Worm (Caenorhabditis elegans) whole organism, L3 larva: ENCODE measurements around the gene C04E6.8.

ENCODE experiments used
- R02D3.7 ChIP-seq: fragments of 150-350 bp; optimal IDR thresholded peaks from 2 replicates; lab custom pipeline; 2014; ENCODE audit warnings: missing biosample characterization, missing genetic modification characterization
- ZK546.5 ChIP-seq: sonication (generic microtip); optimal IDR thresholded peaks from 2 replicates; lab custom pipeline; 2017; ENCODE audit warnings: missing biosample characterization, missing genetic modification characterization
- aly-2 ChIP-seq: fragments of 150-350 bp; optimal IDR thresholded peaks from 2 replicates; lab custom pipeline; 2014; ENCODE audit warnings: missing biosample characterization, missing genetic modification characterization
- ama-1 ChIP-seq: fragments of 150-350 bp; optimal IDR thresholded peaks from 2 replicates; lab custom pipeline; 2018
- ceh-16 ChIP-seq: sonication (generic microtip); optimal IDR thresholded peaks from 2 replicates; lab custom pipeline; 2017; ENCODE audit warnings: missing biosample characterization, missing genetic modification characterization
- ceh-82 ChIP-seq: fragments of 150-350 bp; optimal IDR thresholded peaks from 2 replicates; lab custom pipeline; 2014; ENCODE audit warnings: missing biosample characterization, missing genetic modification characterization
- daf-12 ChIP-seq: fragments of 150-350 bp; optimal IDR thresholded peaks from 2 replicates; lab custom pipeline; 2014; ENCODE audit warnings: missing biosample characterization, missing genetic modification reagents, missing genetic modification characterization
- egl-5 ChIP-seq: fragments of 150-350 bp; optimal IDR thresholded peaks from 2 replicates; lab custom pipeline; 2017; ENCODE audit warnings: missing biosample characterization, missing genetic modification reagents, missing genetic modification characterization, inconsistent platforms
- elt-2 ChIP-seq: sonication (generic microtip); optimal IDR thresholded peaks from 2 replicates; lab custom pipeline; 2016; ENCODE audit warnings: missing genetic modification reagents, mild to moderate bottlenecking, missing genetic modification characterization, missing compliant biosample characterization
- elt-3 ChIP-seq, 3 experiments: fragments of 150-350 bp in 1 of 3; sonication (generic microtip) in 2 of 3; optimal IDR thresholded peaks; 2 replicates in 2 of 3; 4 replicates in 1 of 3; lab custom pipeline; 2014 to 2017; ENCODE audit warnings: missing biosample characterization in 3 of 3, missing genetic modification characterization in 3 of 3
- eor-1 ChIP-seq, 2 experiments: fragments of 150-350 bp; optimal IDR thresholded peaks; 2 replicates each; lab custom pipeline; 2014 to 2018; ENCODE audit warnings: missing biosample characterization in 2 of 2, missing genetic modification characterization in 2 of 2
- fkh-10 ChIP-seq: sonication (generic microtip); optimal IDR thresholded peaks from 2 replicates; lab custom pipeline; 2017; ENCODE audit warnings: missing biosample characterization, missing genetic modification reagents, missing genetic modification characterization
- fkh-2 ChIP-seq: fragments of 150-350 bp; optimal IDR thresholded peaks from 2 replicates; lab custom pipeline; 2014; ENCODE audit warnings: missing biosample characterization, missing genetic modification reagents, missing genetic modification characterization
- hmg-11 ChIP-seq: sonication (generic microtip); optimal IDR thresholded peaks from 2 replicates; lab custom pipeline; 2016; ENCODE audit warnings: missing genetic modification characterization, missing compliant biosample characterization
- mdl-1 ChIP-seq: fragments of 150-350 bp; optimal IDR thresholded peaks from 2 replicates; lab custom pipeline; 2014; ENCODE audit warnings: missing biosample characterization, missing genetic modification characterization
- mml-1 ChIP-seq: fragments of 150-350 bp; sonication (generic microtip); optimal IDR thresholded peaks from 3 replicates; lab custom pipeline; 2014; ENCODE audit warnings: missing biosample characterization, missing genetic modification characterization
- nfya-1 ChIP-seq: sonication (generic microtip); optimal IDR thresholded peaks from 2 replicates; lab custom pipeline; 2017; ENCODE audit warnings: missing genetic modification characterization, mild to moderate bottlenecking, missing compliant biosample characterization, antibody characterized with exemption, moderate library complexity; ENCODE audit not compliant: insufficient read depth
- nhr-12 ChIP-seq: fragments of 150-350 bp; optimal IDR thresholded peaks from 2 replicates; lab custom pipeline; 2014; ENCODE audit warnings: missing biosample characterization, missing genetic modification characterization
- nhr-23 ChIP-seq: fragments of 150-350 bp; optimal IDR thresholded peaks from 2 replicates; lab custom pipeline; 2014; ENCODE audit warnings: missing biosample characterization, missing genetic modification reagents, missing genetic modification characterization
- nhr-237 ChIP-seq: fragments of 150-350 bp; optimal IDR thresholded peaks from 2 replicates; lab custom pipeline; 2014; ENCODE audit warnings: missing biosample characterization, missing genetic modification characterization
- nhr-43 ChIP-seq: sonication (generic microtip); optimal IDR thresholded peaks from 2 replicates; lab custom pipeline; 2016; ENCODE audit warnings: mild to moderate bottlenecking, missing genetic modification characterization, missing compliant biosample characterization; ENCODE audit not compliant: poor library complexity, severe bottlenecking
- nhr-67 ChIP-seq: fragments of 150-350 bp; optimal IDR thresholded peaks from 2 replicates; lab custom pipeline; 2014; ENCODE audit warnings: missing biosample characterization, missing genetic modification characterization
- nhr-76 ChIP-seq: fragments of 150-350 bp; sonication (generic microtip); optimal IDR thresholded peaks from 5 replicates; lab custom pipeline; 2014; ENCODE audit warnings: missing biosample characterization, missing genetic modification characterization
- nhr-77 ChIP-seq: fragments of 150-350 bp; optimal IDR thresholded peaks from 2 replicates; lab custom pipeline; 2014; ENCODE audit warnings: missing biosample characterization, missing genetic modification characterization
- pha-4 ChIP-seq: fragments of 150-350 bp; optimal IDR thresholded peaks from 2 replicates; lab custom pipeline; 2014; ENCODE audit warnings: missing biosample characterization, missing genetic modification reagents, missing genetic modification characterization
- pqm-1 ChIP-seq: fragments of 150-350 bp; optimal IDR thresholded peaks from 2 replicates; lab custom pipeline; 2017; ENCODE audit warnings: missing biosample characterization, missing genetic modification characterization, inconsistent platforms
- sea-2 ChIP-seq: fragments of 150-350 bp; sonication (generic microtip); optimal IDR thresholded peaks from 4 replicates; lab custom pipeline; 2014; ENCODE audit warnings: missing biosample characterization, missing genetic modification reagents, missing genetic modification characterization
- skn-1 ChIP-seq: fragments of 150-350 bp; optimal IDR thresholded peaks from 2 replicates; lab custom pipeline; 2014; ENCODE audit warnings: missing biosample characterization, missing genetic modification characterization
- snpc-4 ChIP-seq: fragments of 150-350 bp; optimal IDR thresholded peaks from 2 replicates; lab custom pipeline; 2014; ENCODE audit warnings: missing biosample characterization, missing genetic modification characterization
- tbx-2 ChIP-seq: sonication (generic microtip); optimal IDR thresholded peaks from 2 replicates; lab custom pipeline; 2016; ENCODE audit warnings: mild to moderate bottlenecking, missing genetic modification characterization, missing compliant biosample characterization
- unc-62 ChIP-seq: fragments of 150-350 bp; sonication (generic microtip); optimal IDR thresholded peaks from 4 replicates; lab custom pipeline; 2014; ENCODE audit warnings: missing biosample characterization, missing genetic modification reagents, missing genetic modification characterization
- zag-1 ChIP-seq: fragments of 150-350 bp; optimal IDR thresholded peaks from 2 replicates; lab custom pipeline; 2014; ENCODE audit warnings: missing biosample characterization, missing genetic modification characterization
- ztf-11 ChIP-seq: fragments of 150-350 bp; optimal IDR thresholded peaks from 2 replicates; lab custom pipeline; 2014; ENCODE audit warnings: missing biosample characterization, missing genetic modification characterization
- ztf-4 ChIP-seq: fragments of 150-350 bp; optimal IDR thresholded peaks from 2 replicates; lab custom pipeline; 2014; ENCODE audit warnings: missing biosample characterization, missing genetic modification characterization

The C04E6.8 gene

DNA sequence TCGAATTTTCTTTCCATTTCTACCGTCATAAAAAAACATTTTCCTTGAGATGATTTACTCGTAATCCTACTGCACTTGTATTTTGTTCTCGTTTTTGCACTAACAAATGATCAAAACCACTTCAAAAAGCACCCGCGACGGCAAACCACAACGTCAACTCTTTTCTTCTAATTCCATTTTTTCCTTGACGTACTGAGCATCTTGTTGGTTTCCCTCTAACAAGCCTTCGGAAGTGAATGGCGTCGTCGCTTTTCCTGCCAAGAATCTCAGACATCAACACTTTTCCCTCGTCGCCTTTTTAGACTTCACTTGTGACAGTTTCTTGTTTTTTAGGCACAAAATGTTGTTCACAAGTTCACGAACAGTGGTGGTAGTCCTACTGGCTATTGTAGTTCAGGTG is 28.8 kb upstream of the C04E6.8 start, which contains the start of gene C04E6.13:
Gene C04E6.13 (plus strand): TSS at position 301 of the 400 bp plus-strand sequence.
- TF ChIP-seq nhr-237 (tag; lab: Kevin White, UChicago) (no peak), sea-2 (no peak)

DNA sequence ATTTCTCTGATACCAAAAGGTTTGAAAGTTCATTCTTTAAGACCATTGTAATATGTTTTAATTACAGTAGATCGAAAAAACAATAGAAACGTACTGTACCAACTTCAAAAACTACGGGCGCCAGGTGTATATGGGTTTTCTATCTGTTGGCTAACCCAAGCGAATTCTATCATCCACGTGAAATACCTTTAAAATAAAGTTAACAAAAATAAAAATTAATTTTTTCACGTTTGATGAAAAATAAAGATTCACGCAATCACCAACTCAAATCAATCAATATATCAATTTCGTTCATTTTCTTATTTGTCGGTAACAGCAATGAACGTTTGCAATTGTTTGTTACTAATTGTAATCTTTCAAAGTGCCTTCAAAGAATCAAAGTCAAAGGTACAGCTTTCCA is 23.5 kb upstream of the C04E6.8 start, which contains the start of gene C04E6.4:
Gene C04E6.4 (plus strand): TSS at position 301 of the 400 bp plus-strand sequence.
- TF ChIP-seq elt-2 (no peak), ama-1 (lab: Kevin White, UChicago) (no peak), daf-12 (no peak), nhr-23 (tag; lab: Kevin White, UChicago) (no peak), nhr-12 (tag; lab: Kevin White, UChicago) (no peak), fkh-2 (tag; lab: Kevin White, UChicago) (no peak), nhr-43 (tag; lab: Kevin White, UChicago) (no peak), ztf-11 (tag; lab: Kevin White, UChicago) (no peak), eor-1 (tag; optimal IDR thresholded peaks at IDR 0.05; lab: Kevin White, UChicago) (no peak), snpc-4 (tag; lab: Kevin White, UChicago) (no peak), pqm-1 (tag; lab: Kevin White, UChicago) (no peak), ceh-16 (tag; lab: Kevin White, UChicago) (no peak), nfya-1 (tag; lab: Kevin White, UChicago) (no peak), mml-1 (tag; lab: Kevin White, UChicago) (no peak), fkh-10 (GFP tag; lab: Kevin White, UChicago) (no peak), ZK546.5 (no peak), mdl-1 (tag; lab: Kevin White, UChicago) (no peak), skn-1 (tag; lab: Kevin White, UChicago) (no peak), tbx-2 (no peak), nhr-77 (tag; lab: Kevin White, UChicago) (no peak)

- TF ChIP-seq mml-1 (tag; lab: Kevin White, UChicago) (no peak), pqm-1 (tag; lab: Kevin White, UChicago) (no peak), pha-4 (tag; lab: Kevin White, UChicago) (no peak), elt-3 (tag; optimal IDR thresholded peaks at IDR 0.05; lab: Kevin White, UChicago) (no peak), nhr-76 (no peak), mdl-1 (tag; lab: Kevin White, UChicago) (no peak), elt-2 (no peak), snpc-4 (tag; lab: Kevin White, UChicago) (no peak), aly-2 (tag; lab: Kevin White, UChicago) (no peak), nhr-67 (no peak), unc-62 (GFP tag; lab: Kevin White, UChicago) (no peak), ztf-4 (tag; lab: Kevin White, UChicago) (no peak), egl-5 (no peak)
- TF ChIP-seq, all 47 proteins: peak for 0
These were observed 22.6 kb upstream of the C04E6.8 start, which contains the start of gene srd-15 for ce11 chrV:5906252-5906651. srd-15 (minus strand) TSS chrV:5906352.

- no peak for TF ChIP-seq elt-3 (tag; optimal IDR thresholded peaks at IDR 0.05; lab: Kevin White, UChicago)
- TF ChIP-seq zag-1 = no peak
- no peak for TF ChIP-seq nhr-43 (tag; lab: Kevin White, UChicago)
- no peak for TF ChIP-seq nhr-12 (tag; lab: Kevin White, UChicago)
- TF ChIP-seq nhr-76 = no peak
- no peak for TF ChIP-seq R02D3.7 (tag; lab: Kevin White, UChicago)
- no peak for TF ChIP-seq ceh-82
- no peak for TF ChIP-seq nhr-67
- no peak for TF ChIP-seq hmg-11 (tag; lab: Kevin White, UChicago)
- no peak for TF ChIP-seq nhr-237 (tag; lab: Kevin White, UChicago)
- no peak for TF ChIP-seq pha-4 (tag; lab: Kevin White, UChicago)
- no peak for TF ChIP-seq skn-1 (tag; lab: Kevin White, UChicago)
- no peak for TF ChIP-seq snpc-4 (tag; lab: Kevin White, UChicago)
- no peak for TF ChIP-seq ceh-16 (tag; lab: Kevin White, UChicago)
- TF ChIP-seq eor-1 (tag; optimal IDR thresholded peaks at IDR 0.05; lab: Kevin White, UChicago) = no peak
- no peak for TF ChIP-seq aly-2 (tag; lab: Kevin White, UChicago)
- TF ChIP-seq, all 47 proteins: peak for 0
These were observed 18.2 kb upstream of the C04E6.8 start, which contains the start of gene C04E6.5 for ce11 chrV:5901833-5902232. C04E6.5 (plus strand) TSS chrV:5902133.
